Fruit fly (Drosophila melanogaster) whole organism, pupa: Measurements from ENCODE around the gene fz4.

Experiments
- CG10348 ChIP-seq: fragments of 200-800 bp; sonication (Bioruptor generic); IDR thresholded peaks from 2 replicates; pipeline ENCODE4 v1.3.6; 2022; ENCODE audit warnings: missing biosample characterization, missing genetic modification characterization
- CG12605 ChIP-seq: fragments of 200-800 bp; sonication (Bioruptor generic); IDR thresholded peaks from 2 replicates; pipeline ENCODE4 v1.3.6; 2022; ENCODE audit warnings: missing biosample characterization, missing genetic modification characterization
- CG13204 ChIP-seq: fragments of 200-800 bp; sonication (Bioruptor generic); optimal IDR thresholded peaks from 2 replicates; lab custom pipeline; 2018; ENCODE audit warnings: missing biosample characterization, mild to moderate bottlenecking, missing genetic modification characterization, moderate library complexity
- CG14655 ChIP-seq: fragments of 200-800 bp; sonication (Bioruptor generic); optimal IDR thresholded peaks from 3 replicates; lab custom pipeline; 2017; ENCODE audit warnings: mild to moderate bottlenecking, missing biosample characterization, missing genetic modification reagents, missing genetic modification characterization
- CG15710 ChIP-seq: fragments of 200-800 bp; sonication (Bioruptor generic); optimal IDR thresholded peaks from 2 replicates; lab custom pipeline; 2018; ENCODE audit warnings: missing biosample characterization, mild to moderate bottlenecking, missing genetic modification characterization, moderate library complexity
- CG17806 ChIP-seq: fragments of 200-800 bp; sonication (Bioruptor generic); optimal IDR thresholded peaks from 2 replicates; lab custom pipeline; 2018; ENCODE audit warnings: missing biosample characterization, mild to moderate bottlenecking, missing genetic modification characterization, moderate library complexity
- CG32121 ChIP-seq: fragments of 200-800 bp; sonication (Bioruptor generic); IDR thresholded peaks from 2 replicates; pipeline ENCODE4 v1.3.6; 2022; ENCODE audit warnings: missing biosample characterization, missing genetic modification characterization
- CG34367 ChIP-seq: fragments of 200-800 bp; sonication (Bioruptor generic); optimal IDR thresholded peaks from 2 replicates; lab custom pipeline; 2018; ENCODE audit warnings: missing biosample characterization, mild to moderate bottlenecking, missing genetic modification characterization
- CG4496 ChIP-seq: fragments of 200-800 bp; sonication (Bioruptor generic); IDR thresholded peaks from 3 replicates; pipeline ENCODE4 v1.3.6; 2022; ENCODE audit warnings: missing biosample characterization, missing genetic modification characterization
- CG8159 ChIP-seq: fragments of 200-800 bp; sonication (Bioruptor generic); optimal IDR thresholded peaks from 3 replicates; lab custom pipeline; 2018; ENCODE audit warnings: missing biosample characterization, mild to moderate bottlenecking, missing genetic modification characterization, moderate library complexity
- CG8301 ChIP-seq: fragments of 200-800 bp; sonication (Bioruptor generic); optimal IDR thresholded peaks from 2 replicates; lab custom pipeline; 2018; ENCODE audit warnings: missing biosample characterization, mild to moderate bottlenecking, missing genetic modification characterization
- CG9948 ChIP-seq: fragments of 200-800 bp; sonication (Bioruptor generic); optimal IDR thresholded peaks from 2 replicates; lab custom pipeline; 2018; ENCODE audit warnings: missing biosample characterization, mild to moderate bottlenecking, missing genetic modification characterization, moderate library complexity
- D1 ChIP-seq: fragments of 200-800 bp; sonication (Bioruptor generic); optimal IDR thresholded peaks from 2 replicates; lab custom pipeline; 2018; ENCODE audit warnings: missing biosample characterization, mild to moderate bottlenecking, missing genetic modification characterization, moderate library complexity
- EcR ChIP-seq: fragments of 200-800 bp; sonication (Bioruptor generic); optimal IDR thresholded peaks from 3 replicates; lab custom pipeline; 2019; ENCODE audit warnings: missing biosample characterization, missing genetic modification characterization, mild to moderate bottlenecking, moderate library complexity, missing genetic modification reagents
- Ets98B ChIP-seq: fragments of 200-800 bp; sonication (Bioruptor generic); IDR thresholded peaks from 2 replicates; pipeline ENCODE4 v1.3.6; 2022; ENCODE audit warnings: missing biosample characterization, missing genetic modification characterization
- Pif1A ChIP-seq: fragments of 200-800 bp; sonication (Bioruptor generic); optimal IDR thresholded peaks from 3 replicates; lab custom pipeline; 2016; ENCODE audit warnings: missing biosample characterization, missing genetic modification characterization
- Pif1B ChIP-seq: fragments of 200-800 bp; sonication (Bioruptor generic); optimal IDR thresholded peaks from 3 replicates; lab custom pipeline; 2016; ENCODE audit warnings: missing biosample characterization, missing genetic modification characterization
- Snoo ChIP-seq: fragments of 200-800 bp; sonication (Bioruptor generic); optimal IDR thresholded peaks from 3 replicates; lab custom pipeline; 2017; ENCODE audit warnings: missing biosample characterization, mild to moderate bottlenecking, missing genetic modification characterization, inconsistent platforms
- fd96Ca ChIP-seq: fragments of 200-800 bp; sonication (Bioruptor generic); IDR thresholded peaks from 3 replicates; pipeline ENCODE4 v1.3.6; 2022; ENCODE audit warnings: missing biosample characterization, missing genetic modification characterization
- gl ChIP-seq: fragments of 200-800 bp; sonication (Bioruptor generic); optimal IDR thresholded peaks from 2 replicates; lab custom pipeline; 2018; ENCODE audit warnings: missing biosample characterization, mild to moderate bottlenecking, missing genetic modification characterization
- rn ChIP-seq: fragments of 200-800 bp; sonication (Bioruptor generic); IDR thresholded peaks from 2 replicates; pipeline ENCODE4 v1.3.6; 2022; ENCODE audit warnings: missing biosample characterization, missing genetic modification characterization

fz4 gene

DNA sequence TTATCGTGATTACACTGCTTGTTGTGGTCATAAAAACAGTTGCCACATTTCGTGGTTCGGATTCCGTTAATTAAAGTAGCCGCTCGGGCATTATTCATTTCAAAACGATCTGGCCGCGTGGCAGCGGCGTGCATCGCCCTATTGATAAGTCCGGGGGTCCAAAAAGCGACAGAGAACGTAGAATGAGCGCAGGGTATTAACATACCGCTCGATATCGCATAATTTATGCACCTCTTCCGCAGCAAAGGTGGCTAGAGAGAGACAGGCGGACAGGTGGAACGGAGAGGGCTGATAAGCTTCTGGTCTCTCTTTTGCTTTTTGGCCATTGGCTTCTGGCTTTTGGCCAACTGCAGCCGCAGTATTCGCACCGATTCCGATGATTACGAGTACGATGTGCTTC, 42.0 kb downstream of the fz4 start:
- TF ChIP-seq fd96Ca (GFP tag; lab: Robert Waterston, UW) (no peak), Pif1A (GFP tag; lab: Kevin White, UChicago) (no peak), CG17806 (tag; lab: Kevin White, UChicago) (no peak), EcR (GFP tag; lab: Kevin White, UChicago) (no peak), CG8301 (tag; lab: Kevin White, UChicago) (no peak), D1 (no peak), CG13204 (GFP tag; lab: Kevin White, UChicago) (no peak), CG12605 (GFP tag; lab: Robert Waterston, UW) (no peak), CG8159 (tag; lab: Kevin White, UChicago) (no peak), gl (tag; lab: Kevin White, UChicago) (no peak), Pif1B (GFP tag; lab: Kevin White, UChicago) (no peak), CG4496 (GFP tag; lab: Robert Waterston, UW) (no peak), CG9948 (tag; lab: Kevin White, UChicago) (no peak)

DNA sequence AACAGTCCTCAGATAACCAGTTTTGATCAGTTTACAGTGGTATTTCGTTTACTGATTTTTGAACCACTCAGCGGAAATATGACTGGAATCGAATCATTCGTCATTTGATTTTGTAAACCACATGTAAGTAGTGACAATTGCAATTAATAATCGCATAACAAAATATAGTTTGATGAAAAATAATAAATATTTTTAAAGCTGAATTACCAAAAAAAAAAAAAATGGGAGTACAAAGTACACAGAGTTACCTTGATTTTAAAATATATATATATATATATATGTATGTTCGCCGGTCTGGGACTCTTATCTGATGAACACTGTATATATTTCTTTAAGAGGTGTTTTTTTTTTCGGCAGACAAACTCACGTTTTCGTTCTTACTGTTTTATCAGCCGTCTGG, 42.9 kb downstream of the fz4 start:
- TF ChIP-seq CG17806 (tag; lab: Kevin White, UChicago) (no peak), EcR (GFP tag; lab: Kevin White, UChicago) (no peak), Snoo (tag; lab: Kevin White, UChicago) (peak; percentile 3), CG34367 (tag; lab: Kevin White, UChicago) (no peak), CG15710 (no peak)
- TF ChIP-seq, all 21 proteins: peak for 1

DNA sequence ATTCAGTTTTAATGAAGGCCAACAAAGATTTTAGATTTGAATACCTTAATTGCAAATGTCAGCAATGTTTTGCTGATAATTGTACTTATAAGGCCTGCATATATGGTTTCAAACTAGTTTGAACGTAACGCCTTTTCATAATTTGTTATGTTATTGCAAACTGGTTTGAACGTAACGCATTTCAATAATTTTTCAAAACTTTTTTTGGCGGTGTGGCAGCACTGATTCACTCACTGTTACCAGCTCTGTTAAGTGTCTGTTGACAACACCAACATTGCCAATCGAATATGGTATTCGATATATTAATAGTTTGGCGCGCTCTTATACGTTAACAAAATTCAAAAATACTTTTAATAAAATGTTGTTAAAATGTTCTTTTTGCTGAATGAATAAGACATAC, 43.5 kb downstream of the fz4 start:
- TF ChIP-seq fd96Ca (GFP tag; lab: Robert Waterston, UW) (no peak), CG14655 (GFP tag; lab: Kevin White, UChicago) (no peak), gl (tag; lab: Kevin White, UChicago) (no peak), Ets98B (GFP tag; lab: Robert Waterston, UW) (no peak), Snoo (tag; lab: Kevin White, UChicago) (no peak), Pif1B (GFP tag; lab: Kevin White, UChicago) (no peak), CG4496 (GFP tag; lab: Robert Waterston, UW) (no peak), D1 (no peak), CG8301 (tag; lab: Kevin White, UChicago) (no peak), CG13204 (GFP tag; lab: Kevin White, UChicago) (no peak)

DNA sequence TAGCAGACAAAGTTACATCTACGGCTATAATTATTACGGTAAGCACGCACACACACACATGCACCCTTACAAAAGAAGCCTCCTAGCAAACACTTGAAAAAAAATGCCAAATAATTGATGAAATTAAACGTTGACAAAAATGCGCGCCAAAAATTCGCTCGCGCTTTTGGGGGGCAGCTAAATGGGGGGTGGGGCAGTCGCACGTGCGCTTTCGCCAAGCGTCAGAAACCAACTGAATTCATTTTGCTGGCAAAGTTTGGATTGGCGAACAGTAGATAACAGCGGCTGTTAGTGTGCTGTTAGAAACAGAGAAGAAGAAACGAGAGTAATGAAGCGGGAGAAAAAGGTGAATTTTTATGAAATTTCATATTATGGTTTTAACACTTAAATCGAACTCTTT, 44.3 kb downstream of the fz4 start, which contains the start of gene CG12541:
TSS of gene CG12541 (minus strand) at position 218 of the 400 bp plus-strand sequence.
- no peak for TF ChIP-seq CG14655 (GFP tag; lab: Kevin White, UChicago)
- no peak for TF ChIP-seq CG15710

DNA sequence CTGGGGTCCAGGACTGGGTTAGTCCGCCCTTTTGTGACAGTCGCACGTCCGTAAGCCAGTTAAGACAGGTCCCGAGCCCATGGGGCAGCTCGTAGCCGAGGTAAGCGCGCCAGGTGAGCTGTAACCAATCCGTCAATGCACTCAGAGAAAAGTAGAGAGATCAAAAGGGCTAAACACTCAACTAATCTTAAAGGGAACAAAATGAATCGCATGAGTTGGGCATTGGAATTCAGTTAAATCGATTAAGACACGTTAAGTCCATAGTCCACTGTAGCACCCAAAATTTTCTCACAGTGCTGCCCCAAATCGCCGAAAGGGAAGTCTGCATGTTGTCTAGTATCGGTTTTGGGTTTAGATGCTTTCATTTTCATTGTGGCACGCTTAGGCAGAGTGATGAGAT, 46.6 kb downstream of the fz4 start:
- TF ChIP-seq CG14655 (GFP tag; lab: Kevin White, UChicago) (no peak), CG13204 (GFP tag; lab: Kevin White, UChicago) (no peak), Snoo (tag; lab: Kevin White, UChicago) (no peak), Ets98B (GFP tag; lab: Robert Waterston, UW) (no peak), CG32121 (no peak), Pif1A (GFP tag; lab: Kevin White, UChicago) (no peak), EcR (GFP tag; lab: Kevin White, UChicago) (no peak), rn (GFP tag; lab: Robert Waterston, UW) (no peak), CG34367 (tag; lab: Kevin White, UChicago) (no peak), CG9948 (tag; lab: Kevin White, UChicago) (no peak), CG8301 (tag; lab: Kevin White, UChicago) (no peak), CG8159 (tag; lab: Kevin White, UChicago) (no peak), CG12605 (GFP tag; lab: Robert Waterston, UW) (no peak), D1 (no peak), CG10348 (GFP tag; lab: Robert Waterston, UW) (no peak), CG4496 (GFP tag; lab: Robert Waterston, UW) (no peak), CG15710 (no peak)
- TF ChIP-seq, all 21 proteins: peak for 0

DNA sequence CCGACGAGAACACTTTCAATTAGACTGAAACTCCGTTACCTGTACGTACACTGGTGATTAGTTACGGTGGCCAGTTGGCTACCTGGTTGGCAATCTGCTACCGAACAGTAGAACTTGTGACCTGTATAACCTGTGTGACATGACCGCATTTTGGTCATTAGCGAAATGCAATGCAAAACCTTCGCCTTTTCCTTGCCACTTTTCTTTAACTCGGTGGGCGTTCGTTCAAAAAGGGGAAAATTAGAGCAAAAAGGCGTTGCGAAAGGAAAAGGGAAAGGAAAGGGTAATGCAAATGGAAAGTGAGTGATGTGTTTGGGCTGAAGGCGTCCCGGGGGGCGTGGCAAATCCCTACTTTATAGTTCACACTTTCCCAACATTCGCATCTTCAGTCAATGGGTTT, 51.1 kb downstream of the fz4 start:
- no peak for TF ChIP-seq CG8159 (tag; lab: Kevin White, UChicago)
- no peak for TF ChIP-seq rn (GFP tag; lab: Robert Waterston, UW)
- no peak for TF ChIP-seq CG15710
- TF ChIP-seq CG4496 (GFP tag; lab: Robert Waterston, UW) = no peak
- TF ChIP-seq fd96Ca (GFP tag; lab: Robert Waterston, UW) = no peak
- TF ChIP-seq, all 21 proteins: peak for 0
